Fruit fly (Drosophila melanogaster) whole organism, wandering third instar larva: Measurements from ENCODE around the gene Cpr30B.

Source experiments
- CG9705 ChIP-seq: fragments of 200-800 bp; sonication (Bioruptor generic); optimal IDR thresholded peaks from 2 replicates; lab custom pipeline; 2018; ENCODE audit warnings: missing biosample characterization, mild to moderate bottlenecking, missing genetic modification characterization
- Myc ChIP-seq: fragments of >200 bp; optimal IDR thresholded peaks from 2 replicates; lab custom pipeline; 2017
- ey ChIP-seq: fragments of 200-800 bp; sonication (Bioruptor generic); optimal IDR thresholded peaks from 2 replicates; lab custom pipeline; 2016; ENCODE audit warnings: missing biosample characterization, missing genetic modification characterization
- fru ChIP-seq: fragments of 200-800 bp; sonication (Bioruptor generic); optimal IDR thresholded peaks from 3 replicates; lab custom pipeline; 2016; ENCODE audit warnings: missing biosample characterization, mild to moderate bottlenecking, missing genetic modification characterization
- lola ChIP-seq: fragments of >200 bp; optimal IDR thresholded peaks from 2 replicates; lab custom pipeline; 2017; ENCODE audit warnings: missing biosample characterization, missing genetic modification characterization
- usp ChIP-seq: fragments of >200 bp; optimal IDR thresholded peaks from 2 replicates; lab custom pipeline; 2017; ENCODE audit warnings: missing biosample characterization, missing genetic modification characterization

DNA sequence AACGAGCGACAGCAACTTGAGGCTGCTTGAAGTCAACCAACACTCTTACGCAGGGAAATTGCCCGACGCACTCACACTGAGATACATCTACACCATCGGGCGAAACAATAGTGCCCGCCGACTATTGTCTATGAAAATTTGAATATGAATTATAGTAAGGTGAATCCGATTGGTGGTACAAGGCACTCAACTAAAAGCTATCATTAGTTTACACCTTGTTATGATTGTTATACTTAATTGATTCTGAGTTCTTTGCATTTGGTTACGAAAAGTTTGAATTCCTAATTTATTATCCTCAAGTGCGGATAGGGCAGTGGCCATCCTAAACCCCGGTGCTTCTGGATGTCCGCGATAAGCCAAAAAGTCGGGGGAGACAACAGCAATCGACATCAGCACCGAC lies 20.0 kb downstream of the Cpr30B start:
- TF ChIP-seq CG9705 (GFP tag; lab: Kevin White, UChicago) (no peak), usp (GFP tag; lab: Kevin White, UChicago) (no peak), fru (GFP tag; lab: Kevin White, UChicago) (no peak), ey (GFP tag; lab: Kevin White, UChicago) (no peak), lola (GFP tag; lab: Kevin White, UChicago) (no peak), Myc (no peak)
